Fruit fly (Drosophila melanogaster): Measurements from ENCODE around the gene chm.

The chm gene

dm6 chr2L:7420305-7421287 is 8.4 kb downstream of the chm start (continued):
- no peak for TF ChIP-seq CG10462 (GFP tag; optimal IDR thresholded peaks at IDR 0.05)
- peak; percentile 7 for TF ChIP-seq btn (GFP tag; optimal IDR thresholded peaks at IDR 0.05)
- no peak for TF ChIP-seq NC2α (GFP tag; optimal IDR thresholded peaks at IDR 0.05)
- peak; percentile 70 for TF ChIP-seq Gug (GFP tag; IDR thresholded peaks at IDR 0.05)
- TF ChIP-seq CG17802 (tag; optimal IDR thresholded peaks at IDR 0.05): no peak
- peak; percentile 63 for TF ChIP-seq Chrac-16 (GFP tag; optimal IDR thresholded peaks at IDR 0.05)
- TF ChIP-seq CG7786 (GFP tag; optimal IDR thresholded peaks at IDR 0.05): peak; percentile 82
- TF ChIP-seq CG9437 (GFP tag; optimal IDR thresholded peaks at IDR 0.05): no peak
- TF ChIP-seq CG6765 (GFP tag; optimal IDR thresholded peaks at IDR 0.05): no peak
- TF ChIP-seq Hr3 (GFP tag; optimal IDR thresholded peaks at IDR 0.05): peak; percentile 58
- no peak for TF ChIP-seq z (GFP tag; IDR thresholded peaks at IDR 0.05)
- TF ChIP-seq zen (tag; optimal IDR thresholded peaks at IDR 0.05): no peak
- no peak for TF ChIP-seq cg (GFP tag; optimal IDR thresholded peaks at IDR 0.05)
- TF ChIP-seq CG7372 (GFP tag; IDR thresholded peaks at IDR 0.05): 0 out of 2 replicates have a peak, but pooled peaks have one; percentile 33
- TF ChIP-seq mirr (GFP tag; optimal IDR thresholded peaks at IDR 0.05): no peak
- TF ChIP-seq slp2 (GFP tag; optimal IDR thresholded peaks at IDR 0.05): no peak
- TF ChIP-seq caup (GFP tag; optimal IDR thresholded peaks at IDR 0.05; ENCODE audit: severe bottlenecking): peak; percentile 71
- TF ChIP-seq CG18764 (GFP tag; optimal IDR thresholded peaks at IDR 0.05): no peak
- peak; percentile 69 for TF ChIP-seq HmgZ (tag; optimal IDR thresholded peaks at IDR 0.05)
- TF ChIP-seq CG17912 (GFP tag; optimal IDR thresholded peaks at IDR 0.05): no peak
- TF ChIP-seq fd64A (GFP tag; optimal IDR thresholded peaks at IDR 0.05): no peak
- TF ChIP-seq HLHmδ (GFP tag; optimal IDR thresholded peaks at IDR 0.05): no peak
- peak; percentile 43 for TF ChIP-seq CG3163 (GFP tag; optimal IDR thresholded peaks at IDR 0.05)
- TF ChIP-seq Meics (GFP tag; optimal IDR thresholded peaks at IDR 0.05): peak; percentile 83
- TF ChIP-seq D19A (tag; optimal IDR thresholded peaks at IDR 0.05): peak; percentile 22
- no peak for TF ChIP-seq CG8290 (GFP tag; optimal IDR thresholded peaks at IDR 0.05)
- peak in 1 of 2 experiments; percentile 62 for TF ChIP-seq CG8290 (tag; optimal IDR thresholded peaks at IDR 0.05)
- no peak for TF ChIP-seq sim (GFP tag; IDR thresholded peaks at IDR 0.05)
- no peak for TF ChIP-seq sna (GFP tag; IDR thresholded peaks at IDR 0.05; ENCODE audit: partially characterized antibody)
- TF ChIP-seq CG11695 (GFP tag; IDR thresholded peaks at IDR 0.05): peak; percentile 73
- TF ChIP-seq gcm (GFP tag; optimal IDR thresholded peaks at IDR 0.05): no peak
- TF ChIP-seq hth (optimal IDR thresholded peaks at IDR 0.05): no peak
- peak; percentile 52 for TF ChIP-seq CG1647 (GFP tag; optimal IDR thresholded peaks at IDR 0.05)
- no peak for TF ChIP-seq CG4328 (GFP tag; optimal IDR thresholded peaks at IDR 0.05)
- TF ChIP-seq CG1603 (tag; optimal IDR thresholded peaks at IDR 0.05): peak; percentile 55
- TF ChIP-seq oc (tag; optimal IDR thresholded peaks at IDR 0.05): no peak
- TF ChIP-seq CG34376 (GFP tag; optimal IDR thresholded peaks at IDR 0.05): no peak
- no peak for TF ChIP-seq gt (GFP tag; IDR thresholded peaks at IDR 0.05)
- no peak for TF ChIP-seq gfzf (GFP tag; optimal IDR thresholded peaks at IDR 0.05)
- no peak; the same call in 2 of the 3 replicates for TF ChIP-seq C15 (GFP tag; IDR thresholded peaks at IDR 0.05)
- no peak for TF ChIP-seq nerfin-2 (GFP tag; IDR thresholded peaks at IDR 0.05; ENCODE audit: partially characterized antibody)
- TF ChIP-seq CoRest (tag; optimal IDR thresholded peaks at IDR 0.05): peak; percentile 37
- TF ChIP-seq insv (GFP tag; optimal IDR thresholded peaks at IDR 0.05): no peak
- peak; percentile 49 for TF ChIP-seq HHEX (GFP tag; optimal IDR thresholded peaks at IDR 0.05)
- TF ChIP-seq CG18262 (tag; optimal IDR thresholded peaks at IDR 0.05): peak; percentile 47
- peak; percentile 62 for TF ChIP-seq CG12659 (GFP tag; optimal IDR thresholded peaks at IDR 0.05)
- peak; percentile 72 for TF ChIP-seq CG1792 (GFP tag; optimal IDR thresholded peaks at IDR 0.05)
- TF ChIP-seq CG17328 (GFP tag; IDR thresholded peaks at IDR 0.05): peak; percentile 59
- no peak for TF ChIP-seq tap (tag; optimal IDR thresholded peaks at IDR 0.05)

Data from whole organism, embryonic.